Worm (Caenorhabditis elegans) whole organism, L2 larva: ENCODE results near the gene kcmf-1.

ENCODE experiments used
- C34F6.9 ChIP-seq: fragments of 150-350 bp; optimal IDR thresholded peaks from 2 replicates; lab custom pipeline; 2014; ENCODE audit warnings: missing biosample characterization, missing genetic modification characterization
- R02D3.7 ChIP-seq: fragments of 150-350 bp; optimal IDR thresholded peaks from 2 replicates; lab custom pipeline; 2014; ENCODE audit warnings: missing biosample characterization, missing genetic modification characterization
- Y55F3AM.14 ChIP-seq: fragments of 200-800 bp; sonication (Bioruptor generic); optimal IDR thresholded peaks from 2 replicates; lab custom pipeline; 2018; ENCODE audit warnings: mild to moderate bottlenecking, missing genetic modification characterization, missing compliant biosample characterization
- ZK546.5 ChIP-seq: sonication (generic microtip); optimal IDR thresholded peaks from 2 replicates; lab custom pipeline; 2017; ENCODE audit warnings: missing biosample characterization, missing genetic modification characterization
- aly-2 ChIP-seq: fragments of 150-350 bp; optimal IDR thresholded peaks from 2 replicates; lab custom pipeline; 2014; ENCODE audit warnings: missing biosample characterization, missing genetic modification characterization
- ama-1 ChIP-seq: fragments of 150-350 bp; optimal IDR thresholded peaks from 2 replicates; lab custom pipeline; 2018; ENCODE audit warnings: inconsistent platforms
- blmp-1 ChIP-seq: sonication (generic microtip); optimal IDR thresholded peaks from 2 replicates; lab custom pipeline; 2017; ENCODE audit warnings: missing genetic modification characterization, mild to moderate bottlenecking, missing compliant biosample characterization, antibody characterized with exemption, moderate library complexity; ENCODE audit not compliant: insufficient read depth
- ceh-16 ChIP-seq: fragments of 150-350 bp; optimal IDR thresholded peaks from 2 replicates; lab custom pipeline; 2014; ENCODE audit warnings: missing biosample characterization, missing genetic modification characterization
- ceh-82 ChIP-seq: fragments of 150-350 bp; optimal IDR thresholded peaks from 2 replicates; lab custom pipeline; 2014; ENCODE audit warnings: missing biosample characterization, missing genetic modification characterization
- crh-2 ChIP-seq: sonication (generic microtip); optimal IDR thresholded peaks from 2 replicates; lab custom pipeline; 2017; ENCODE audit warnings: missing biosample characterization, missing genetic modification characterization
- egl-27 ChIP-seq: sonication (generic microtip); optimal IDR thresholded peaks from 3 replicates; lab custom pipeline; 2017; ENCODE audit warnings: missing biosample characterization, missing genetic modification reagents, missing genetic modification characterization
- elt-3 ChIP-seq: sonication (generic microtip); optimal IDR thresholded peaks from 2 replicates; lab custom pipeline; 2017; ENCODE audit warnings: missing biosample characterization, missing genetic modification characterization
- fos-1 ChIP-seq: fragments of 150-350 bp; optimal IDR thresholded peaks from 2 replicates; lab custom pipeline; 2014; ENCODE audit warnings: missing biosample characterization, missing genetic modification characterization
- gmeb-1 ChIP-seq: fragments of 150-350 bp; optimal IDR thresholded peaks from 2 replicates; lab custom pipeline; 2014; ENCODE audit warnings: missing biosample characterization, missing genetic modification characterization
- lin-11 ChIP-seq: fragments of 150-350 bp; sonication (generic microtip); optimal IDR thresholded peaks from 2 replicates; lab custom pipeline; 2014; ENCODE audit warnings: missing biosample characterization, missing genetic modification characterization, inconsistent platforms, mixed read lengths
- lin-13 ChIP-seq: fragments of 150-350 bp; optimal IDR thresholded peaks from 2 replicates; lab custom pipeline; 2014; ENCODE audit warnings: missing biosample characterization, missing genetic modification reagents, missing genetic modification characterization
- lin-39 ChIP-seq: fragments of 150-350 bp; optimal IDR thresholded peaks from 2 replicates; lab custom pipeline; 2014; ENCODE audit warnings: missing biosample characterization, missing genetic modification reagents, missing genetic modification characterization
- lsy-2 ChIP-seq, 2 experiments: fragments of 150-350 bp in 1 of 2; sonication (generic microtip) in 1 of 2; optimal IDR thresholded peaks; 2 replicates each; lab custom pipeline; 2014 to 2017; ENCODE audit warnings: missing biosample characterization in 2 of 2, missing genetic modification characterization in 2 of 2
- mbf-1 ChIP-seq: sonication (generic microtip); optimal IDR thresholded peaks from 2 replicates; lab custom pipeline; 2017; ENCODE audit warnings: missing biosample characterization, missing genetic modification characterization
- nhr-10 ChIP-seq: sonication (generic microtip); optimal IDR thresholded peaks from 2 replicates; lab custom pipeline; 2017; ENCODE audit warnings: missing biosample characterization, missing genetic modification characterization
- nhr-11 ChIP-seq: fragments of 150-350 bp; optimal IDR thresholded peaks from 2 replicates; lab custom pipeline; 2014; ENCODE audit warnings: missing biosample characterization, missing genetic modification characterization
- nhr-129 ChIP-seq: fragments of 150-350 bp; optimal IDR thresholded peaks from 2 replicates; lab custom pipeline; 2014; ENCODE audit warnings: missing biosample characterization, missing genetic modification characterization
- nhr-21 ChIP-seq: fragments of 150-350 bp; optimal IDR thresholded peaks from 2 replicates; lab custom pipeline; 2014; ENCODE audit warnings: missing biosample characterization, missing genetic modification characterization
- nhr-23 ChIP-seq: fragments of 150-350 bp; optimal IDR thresholded peaks from 2 replicates; lab custom pipeline; 2014; ENCODE audit warnings: missing biosample characterization, missing genetic modification reagents, missing genetic modification characterization
- nhr-237 ChIP-seq: fragments of 150-350 bp; optimal IDR thresholded peaks from 2 replicates; lab custom pipeline; 2014; ENCODE audit warnings: missing biosample characterization, missing genetic modification characterization
- nhr-25 ChIP-seq: fragments of 150-350 bp; sonication (generic microtip); optimal IDR thresholded peaks from 3 replicates; lab custom pipeline; 2014; ENCODE audit warnings: missing biosample characterization, missing genetic modification characterization
- peb-1 ChIP-seq: fragments of 150-350 bp; optimal IDR thresholded peaks from 2 replicates; lab custom pipeline; 2014; ENCODE audit warnings: missing biosample characterization, missing genetic modification characterization
- sma-3 ChIP-seq: sonication (generic microtip); optimal IDR thresholded peaks from 2 replicates; lab custom pipeline; 2016; ENCODE audit warnings: missing genetic modification reagents, missing genetic modification characterization, missing compliant biosample characterization
- sma-9 ChIP-seq, 2 experiments: fragments of 150-350 bp in 1 of 2; sonication (generic microtip) in 1 of 2; optimal IDR thresholded peaks; 2 replicates each; lab custom pipeline; 2014 to 2016; ENCODE audit warnings: missing genetic modification characterization in 2 of 2, mild to moderate bottlenecking in 1 of 2, missing biosample characterization in 1 of 2, missing compliant biosample characterization in 1 of 2, missing genetic modification reagents in 1 of 2, moderate library complexity in 1 of 2
- unc-39 ChIP-seq: fragments of 150-350 bp; optimal IDR thresholded peaks from 2 replicates; lab custom pipeline; 2014; ENCODE audit warnings: missing biosample characterization, missing genetic modification characterization
- unc-62 ChIP-seq: fragments of 150-350 bp; optimal IDR thresholded peaks from 2 replicates; lab custom pipeline; 2014; ENCODE audit warnings: missing biosample characterization, missing genetic modification reagents, missing genetic modification characterization
- zag-1 ChIP-seq: fragments of 150-350 bp; optimal IDR thresholded peaks from 2 replicates; lab custom pipeline; 2014; ENCODE audit warnings: missing biosample characterization, missing genetic modification characterization
- ztf-11 ChIP-seq: sonication (generic microtip); optimal IDR thresholded peaks from 2 replicates; lab custom pipeline; 2017; ENCODE audit warnings: missing biosample characterization, missing genetic modification characterization
- ztf-4 ChIP-seq: fragments of 150-350 bp; optimal IDR thresholded peaks from 2 replicates; lab custom pipeline; 2014; ENCODE audit warnings: missing biosample characterization, missing genetic modification characterization

The kcmf-1 gene

ce11 chrIII:7860885-7861284 lies 31.7 kb downstream of the kcmf-1 start, which contains the start of gene cuc-1:
Gene cuc-1, minus strand, starts transcription at chrIII:7860985.
- TF ChIP-seq ceh-16: no peak
- TF ChIP-seq lin-11 (tag; lab: Kevin White, UChicago): no peak
- TF ChIP-seq aly-2 (tag; lab: Kevin White, UChicago): no peak
- no peak for TF ChIP-seq unc-62 (GFP tag; lab: Kevin White, UChicago)
- peak; percentile 10 for TF ChIP-seq fos-1 (tag; lab: Kevin White, UChicago)

- no peak for TF ChIP-seq unc-62 (GFP tag; lab: Kevin White, UChicago)
- no peak for TF ChIP-seq nhr-23 (tag; lab: Kevin White, UChicago)
- TF ChIP-seq sma-9 (GFP tag; optimal IDR thresholded peaks at IDR 0.05; lab: Kevin White, UChicago): no peak
- no peak for TF ChIP-seq sma-9 (tag; optimal IDR thresholded peaks at IDR 0.05; lab: Kevin White, UChicago)
- TF ChIP-seq C34F6.9: peak; percentile 26
- no peak for TF ChIP-seq zag-1
- peak in 1 of 2 experiments; percentile 59 for TF ChIP-seq lsy-2 (tag; optimal IDR thresholded peaks at IDR 0.05; lab: Kevin White, UChicago)
- no peak for TF ChIP-seq aly-2 (tag; lab: Kevin White, UChicago)
- TF ChIP-seq lin-13 (GFP tag; lab: Kevin White, UChicago): peak; percentile 27
- peak; percentile 25 for TF ChIP-seq nhr-129 (tag; lab: Kevin White, UChicago)
- no peak for TF ChIP-seq fos-1 (tag; lab: Kevin White, UChicago)
Observed at ce11 chrIII:7861535-7862120, 32.4 kb downstream of the kcmf-1 start, which contains the start of gene snr-5. Gene snr-5, plus strand, starts transcription at chrIII:7862070.

DNA sequence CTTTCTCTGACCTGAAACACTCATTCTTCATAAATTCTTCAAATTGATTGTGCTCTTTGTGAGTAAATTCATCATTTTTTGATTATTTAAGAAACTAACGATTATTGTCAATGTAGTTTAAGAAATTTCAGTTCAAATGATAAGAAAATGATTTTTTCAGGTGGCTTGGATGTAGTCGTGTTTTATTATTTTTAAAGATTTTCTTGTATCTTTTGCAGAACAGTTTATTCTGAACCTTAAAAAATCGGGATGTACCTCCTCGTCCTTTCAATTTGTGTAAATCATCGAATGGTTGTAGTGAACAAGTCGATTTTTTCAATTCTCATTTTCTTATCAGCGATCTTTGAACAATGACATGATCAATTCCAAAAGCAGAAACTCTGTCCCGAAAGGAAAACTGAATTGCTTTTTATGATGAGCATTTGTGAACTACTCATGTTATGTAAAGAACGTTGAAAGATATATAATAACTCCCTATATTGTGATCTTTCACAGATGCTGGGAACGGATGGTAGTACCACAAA lies 36.1 kb downstream of the kcmf-1 start, which contains the start of gene slc-17.3:
slc-17.3 (minus strand) TSS at position 51 of the 524 bp plus-strand sequence.
- TF ChIP-seq fos-1 (tag; lab: Kevin White, UChicago) (peak; percentile 27), ceh-16 (no peak)

DNA sequence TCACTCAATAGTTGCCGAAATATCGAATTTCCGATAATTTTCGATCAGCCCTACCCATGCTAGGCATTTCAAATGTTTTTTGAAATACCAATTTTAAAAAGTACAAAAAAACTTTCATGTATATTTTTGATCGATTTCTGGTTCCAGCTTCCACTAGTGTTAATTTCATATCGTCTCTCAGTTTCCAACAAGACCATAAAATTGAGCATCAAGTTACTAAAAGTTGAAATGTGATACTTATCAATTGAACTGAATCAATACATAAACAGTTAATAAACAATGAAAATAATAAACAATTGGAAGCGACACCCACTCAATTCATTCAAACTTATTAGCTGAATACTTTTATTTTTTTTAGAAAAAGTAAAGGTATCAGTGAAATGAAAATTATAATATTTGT lies 37.0 kb downstream of the kcmf-1 start, which contains the start of gene cup-4:
cup-4 (plus strand) TSS at position 301 of the 400 bp plus-strand sequence.
- TF ChIP-seq lin-13 (GFP tag; lab: Kevin White, UChicago) (no peak), lin-39 (tag; lab: Kevin White, UChicago) (no peak), ztf-11 (no peak), nhr-11 (tag; lab: Kevin White, UChicago) (no peak), blmp-1 (tag; lab: Kevin White, UChicago) (no peak), nhr-25 (tag; lab: Kevin White, UChicago) (no peak), nhr-21 (no peak)

- TF ChIP-seq nhr-23 (tag; lab: Kevin White, UChicago): no peak
- TF ChIP-seq fos-1 (tag; lab: Kevin White, UChicago): peak; percentile 27
- no peak for TF ChIP-seq elt-3 (tag; lab: Kevin White, UChicago)
- no peak for TF ChIP-seq gmeb-1
- TF ChIP-seq nhr-129 (tag; lab: Kevin White, UChicago): peak; percentile 3
- TF ChIP-seq ceh-82 (tag; lab: Kevin White, UChicago): no peak
- peak; percentile 33 for TF ChIP-seq nhr-25 (tag; lab: Kevin White, UChicago)
- TF ChIP-seq sma-3 (GFP tag; lab: Kevin White, UChicago): peak; percentile 72
- TF ChIP-seq nhr-237 (tag; lab: Kevin White, UChicago): no peak
- TF ChIP-seq ztf-4 (tag; lab: Kevin White, UChicago): no peak
Observed at ce11 chrIII:7872776-7873175, 43.6 kb downstream of the kcmf-1 start.

ce11 chrIII:7873481-7873880 lies 44.3 kb downstream of the kcmf-1 start, which contains the start of gene tyr-1:
Gene tyr-1, plus strand, starts transcription at chrIII:7873781.
- no peak for TF ChIP-seq crh-2 (tag; lab: Kevin White, UChicago)
- TF ChIP-seq R02D3.7 (tag; lab: Kevin White, UChicago): no peak
- no peak for TF ChIP-seq lin-39 (tag; lab: Kevin White, UChicago)
- no peak for TF ChIP-seq nhr-10 (tag; lab: Kevin White, UChicago)
- TF ChIP-seq mbf-1: no peak
- no peak for TF ChIP-seq unc-39 (tag; lab: Kevin White, UChicago)
- TF ChIP-seq nhr-237 (tag; lab: Kevin White, UChicago): no peak
- TF ChIP-seq nhr-11 (tag; lab: Kevin White, UChicago): no peak
- TF ChIP-seq ceh-16: no peak
- TF ChIP-seq blmp-1 (tag; lab: Kevin White, UChicago): no peak
- no peak for TF ChIP-seq C34F6.9
- no peak for TF ChIP-seq ZK546.5 (tag; lab: Kevin White, UChicago)
- no peak for TF ChIP-seq fos-1 (tag; lab: Kevin White, UChicago)
- no peak for TF ChIP-seq Y55F3AM.14 (GFP tag; lab: Kevin White, UChicago)
- TF ChIP-seq egl-27: no peak
- no peak for TF ChIP-seq peb-1 (tag; lab: Kevin White, UChicago)
- no peak for TF ChIP-seq nhr-21
- no peak for TF ChIP-seq ama-1 (lab: Kevin White, UChicago)
- TF ChIP-seq nhr-25 (tag; lab: Kevin White, UChicago): no peak
